Worm (Caenorhabditis elegans) whole organism, dauer: ENCODE results near the gene T03F6.10.
"Not testable (repeated sequence)": the region's sequence is repeated elsewhere in the genome, so short reads cannot be mapped to it uniquely, and the experiment has no call there.

Source experiments
- unc-62 ChIP-seq: sonication (generic microtip); optimal IDR thresholded peaks from 2 replicates; lab custom pipeline; 2017; ENCODE audit warnings: missing biosample characterization, missing genetic modification reagents, missing genetic modification characterization

T03F6.10 gene

ce11 chrIII:13378242-13378641 is at the start of gene T03F6.10:
Gene T03F6.10 (minus strand): TSS chrIII:13378342.
- TF ChIP-seq unc-62 (GFP tag; lab: Kevin White, UChicago): no peak

ce11 chrIII:13427817-13428216 is 49.7 kb upstream of the T03F6.10 start:
- no peak for TF ChIP-seq unc-62 (GFP tag; lab: Kevin White, UChicago)

- TF ChIP-seq unc-62 (GFP tag; lab: Kevin White, UChicago): no peak
Observed at ce11 chrIII:13426036-13426435, 47.9 kb upstream of the T03F6.10 start, which contains the start of gene cope-1. Gene cope-1 (plus strand): TSS chrIII:13426264.

- TF ChIP-seq unc-62 (GFP tag; lab: Kevin White, UChicago): no peak
Observed at ce11 chrIII:13423414-13423813, 45.3 kb upstream of the T03F6.10 start, which contains the start of gene exo-1. Gene exo-1 (plus strand): TSS chrIII:13423514.

ce11 chrIII:13418975-13419374 is 40.8 kb upstream of the T03F6.10 start:
- no peak for TF ChIP-seq unc-62 (GFP tag; lab: Kevin White, UChicago)

- TF ChIP-seq unc-62 (GFP tag; lab: Kevin White, UChicago): no peak
Observed at ce11 chrIII:13411202-13411601, 33.1 kb upstream of the T03F6.10 start.

ce11 chrIII:13409498-13409897 is 31.4 kb upstream of the T03F6.10 start, which contains the start of gene myo-6:
Gene myo-6 (plus strand): TSS chrIII:13409798.
- no peak for TF ChIP-seq unc-62 (GFP tag; lab: Kevin White, UChicago)

ce11 chrIII:13405504-13405903 is 27.4 kb upstream of the T03F6.10 start, which contains the start of gene nas-1:
Gene nas-1 (plus strand): TSS chrIII:13405804.
- no peak for TF ChIP-seq unc-62 (GFP tag; lab: Kevin White, UChicago)

- TF ChIP-seq unc-62 (GFP tag; lab: Kevin White, UChicago): no peak
Observed at ce11 chrIII:13404418-13404817, 26.3 kb upstream of the T03F6.10 start, which contains the start of gene ttr-52. Gene ttr-52 (plus strand): TSS chrIII:13404718.

- no peak for TF ChIP-seq unc-62 (GFP tag; lab: Kevin White, UChicago)
Observed at ce11 chrIII:13402934-13403333, 24.8 kb upstream of the T03F6.10 start, which contains the start of gene mig-18. Gene mig-18 (plus strand): TSS chrIII:13403234.

ce11 chrIII:13401673-13402258 is 23.6 kb upstream of the T03F6.10 start, which contains the start of the genes srlf-9 and srlf-10:
Gene srlf-9 (minus strand): TSS chrIII:13401773.
Gene srlf-10 (plus strand): TSS chrIII:13402208.
- not testable (repeated sequence) for TF ChIP-seq unc-62 (GFP tag; lab: Kevin White, UChicago)

- TF ChIP-seq unc-62 (GFP tag; lab: Kevin White, UChicago): no peak
Observed at ce11 chrIII:13395262-13395661, 17.1 kb upstream of the T03F6.10 start, which contains the start of gene F11F1.1. Gene F11F1.1 (plus strand): TSS chrIII:13395562.

- TF ChIP-seq unc-62 (GFP tag; lab: Kevin White, UChicago): no peak
Observed at ce11 chrIII:13393647-13394046, 15.5 kb upstream of the T03F6.10 start, which contains the start of gene qdpr-1. Gene qdpr-1 (plus strand): TSS chrIII:13393910.

- TF ChIP-seq unc-62 (GFP tag; lab: Kevin White, UChicago): no peak
Observed at ce11 chrIII:13393239-13393638, 15.1 kb upstream of the T03F6.10 start, which contains the start of gene dnj-17. Gene dnj-17 (minus strand): TSS chrIII:13393339.

- no peak for TF ChIP-seq unc-62 (GFP tag; lab: Kevin White, UChicago)
Observed at ce11 chrIII:13390789-13391188, 12.6 kb upstream of the T03F6.10 start.

ce11 chrIII:13389078-13389477 is 10.9 kb upstream of the T03F6.10 start, which contains the start of gene T03F6.3:
Gene T03F6.3 (plus strand): TSS chrIII:13389395.
- no peak for TF ChIP-seq unc-62 (GFP tag; lab: Kevin White, UChicago)

ce11 chrIII:13388621-13389020 is 10.5 kb upstream of the T03F6.10 start:
- TF ChIP-seq unc-62 (GFP tag; lab: Kevin White, UChicago): no peak
